Fruit fly (Drosophila melanogaster): ENCODE measurements around the gene Iyd.

DNA sequence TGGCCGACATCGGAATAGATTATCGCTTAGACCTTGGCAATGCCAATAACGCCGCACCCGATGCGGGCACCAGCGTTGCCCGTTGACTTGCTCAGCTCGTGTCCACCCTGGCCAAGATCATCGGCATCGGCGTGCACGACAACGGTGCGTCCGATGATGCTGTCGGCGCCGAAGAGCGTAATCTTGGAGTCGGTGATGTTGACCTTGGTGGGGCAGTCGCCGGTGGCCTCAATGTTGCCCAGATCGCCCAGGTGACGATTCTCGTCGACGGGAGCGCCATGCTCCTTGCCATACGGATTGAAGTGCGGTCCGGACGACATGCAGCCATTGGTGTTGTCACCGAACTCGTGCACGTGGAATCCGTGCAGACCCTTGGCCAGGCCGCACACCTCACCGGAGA lies 16.4 kb upstream of the Iyd start:
- TF ChIP-seq CG8478 (optimal IDR thresholded peaks at IDR 0.05), result no peak
- no peak for TF ChIP-seq psq (optimal IDR thresholded peaks at IDR 0.05)

Data from whole organism.